Worm (Caenorhabditis elegans): ENCODE data around the gene slc-17.7.

DNA sequence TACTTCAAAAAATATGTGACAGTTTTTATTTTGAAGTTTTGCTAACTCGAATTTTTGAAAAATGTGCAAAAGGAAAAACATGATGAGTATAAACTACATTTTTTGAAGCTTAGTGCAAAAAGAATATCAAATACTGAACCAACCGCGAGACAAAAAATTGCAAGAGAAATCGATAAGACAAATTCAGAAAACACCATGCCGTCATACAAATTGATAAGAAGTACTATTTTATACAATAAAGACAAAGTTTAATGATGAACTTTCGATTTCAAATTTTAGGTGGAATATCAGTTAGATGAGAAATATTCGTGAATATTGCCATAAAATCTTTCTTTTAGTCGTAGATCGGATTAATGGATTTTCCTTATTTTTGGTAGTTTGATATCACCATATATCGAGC is 3.6 kb downstream of the slc-17.7 start:
- no peak for TF ChIP-seq ama-1 (optimal IDR thresholded peaks at IDR 0.05)
- TF ChIP-seq nhr-77 (tag; optimal IDR thresholded peaks at IDR 0.05): no peak
- TF ChIP-seq fkh-10 (GFP tag; optimal IDR thresholded peaks at IDR 0.05): no peak
- no peak for TF ChIP-seq sea-2 (GFP tag; optimal IDR thresholded peaks at IDR 0.05)
- TF ChIP-seq unc-39 (tag; optimal IDR thresholded peaks at IDR 0.05): no peak
- no peak for TF ChIP-seq nhr-237 (tag; optimal IDR thresholded peaks at IDR 0.05)
- TF ChIP-seq unc-62 (GFP tag; optimal IDR thresholded peaks at IDR 0.05): no peak
- TF ChIP-seq nhr-11 (tag; optimal IDR thresholded peaks at IDR 0.05): no peak
- no peak for TF ChIP-seq skn-1 (tag; optimal IDR thresholded peaks at IDR 0.05)
- no peak for TF ChIP-seq ceh-9 (tag; optimal IDR thresholded peaks at IDR 0.05)
- no peak for TF ChIP-seq ztf-4 (tag; optimal IDR thresholded peaks at IDR 0.05)
